Worm (Caenorhabditis elegans) whole organism, midembryonic: ENCODE measurements around the gene F54E2.5.

ENCODE experiments used
- cog-1 ChIP-seq: sonication (generic microtip); optimal IDR thresholded peaks from 2 replicates; lab custom pipeline; 2016; ENCODE audit warnings: missing genetic modification characterization, missing compliant biosample characterization
- flt-1 ChIP-seq: fragments of 200-800 bp; sonication (Bioruptor generic); IDR thresholded peaks from 2 replicates; pipeline ENCODE4 v1.3.6; 2022; ENCODE audit warnings: missing genetic modification characterization, missing compliant biosample characterization
- klf-2 ChIP-seq: fragments of 200-800 bp; sonication (Bioruptor generic); conservative IDR thresholded peaks from 2 replicates; pipeline ENCODE4 v1.3.6; 2022; ENCODE audit warnings: missing genetic modification reagents, missing genetic modification characterization, missing compliant biosample characterization
- med-1 ChIP-seq: sonication (generic microtip); optimal IDR thresholded peaks from 2 replicates; lab custom pipeline; 2017; ENCODE audit warnings: missing genetic modification characterization, mild to moderate bottlenecking, missing compliant biosample characterization, antibody characterized with exemption, missing genetic modification reagents; ENCODE audit not compliant: insufficient read depth
- ref-1 ChIP-seq: fragments of 200-800 bp; sonication (Bioruptor generic); conservative IDR thresholded peaks from 2 replicates; pipeline ENCODE4 v1.3.6; 2022; ENCODE audit warnings: missing genetic modification reagents, missing genetic modification characterization, missing compliant biosample characterization
- ztf-29 ChIP-seq: fragments of 200-800 bp; sonication (Bioruptor generic); IDR thresholded peaks from 2 replicates; pipeline ENCODE4 v1.3.6; 2022; ENCODE audit warnings: missing genetic modification reagents, missing genetic modification characterization, missing compliant biosample characterization

DNA sequence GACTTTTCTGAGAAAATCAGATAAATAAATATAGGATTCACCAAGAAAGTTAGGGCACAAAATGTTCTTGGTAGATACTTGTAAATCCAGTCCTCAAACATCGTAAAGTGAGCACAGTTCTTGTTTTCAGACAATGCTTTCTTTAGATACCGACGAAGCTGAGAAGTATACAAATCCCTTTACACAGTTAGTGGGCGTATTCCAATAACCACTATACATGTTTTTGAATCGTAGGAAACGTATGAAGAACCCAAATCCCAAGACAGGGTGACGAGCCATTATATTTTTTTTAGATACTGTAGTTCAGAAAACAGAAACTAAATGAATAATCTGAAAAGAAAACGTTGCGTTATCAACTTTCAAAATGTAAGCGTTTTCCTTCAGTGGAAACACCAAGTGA lies 29.9 kb upstream of the F54E2.5 start, which contains the start of gene srj-44:
- TF ChIP-seq med-1 (GFP tag; lab: Kevin White, UChicago) (no peak), flt-1 (GFP tag; lab: Robert Waterston, UW) (no peak), klf-2 (GFP tag; lab: Robert Waterston, UW) (no peak), ref-1 (GFP tag; lab: Robert Waterston, UW) (no peak), ztf-29 (GFP tag; lab: Robert Waterston, UW) (no peak), cog-1 (tag; lab: Kevin White, UChicago) (no peak)
